Fruit fly (Drosophila melanogaster): ENCODE data around the gene chas.
A peak's percentile ranks its signal among the peaks of the same experiment; 100 is the strongest.

chas gene

DNA sequence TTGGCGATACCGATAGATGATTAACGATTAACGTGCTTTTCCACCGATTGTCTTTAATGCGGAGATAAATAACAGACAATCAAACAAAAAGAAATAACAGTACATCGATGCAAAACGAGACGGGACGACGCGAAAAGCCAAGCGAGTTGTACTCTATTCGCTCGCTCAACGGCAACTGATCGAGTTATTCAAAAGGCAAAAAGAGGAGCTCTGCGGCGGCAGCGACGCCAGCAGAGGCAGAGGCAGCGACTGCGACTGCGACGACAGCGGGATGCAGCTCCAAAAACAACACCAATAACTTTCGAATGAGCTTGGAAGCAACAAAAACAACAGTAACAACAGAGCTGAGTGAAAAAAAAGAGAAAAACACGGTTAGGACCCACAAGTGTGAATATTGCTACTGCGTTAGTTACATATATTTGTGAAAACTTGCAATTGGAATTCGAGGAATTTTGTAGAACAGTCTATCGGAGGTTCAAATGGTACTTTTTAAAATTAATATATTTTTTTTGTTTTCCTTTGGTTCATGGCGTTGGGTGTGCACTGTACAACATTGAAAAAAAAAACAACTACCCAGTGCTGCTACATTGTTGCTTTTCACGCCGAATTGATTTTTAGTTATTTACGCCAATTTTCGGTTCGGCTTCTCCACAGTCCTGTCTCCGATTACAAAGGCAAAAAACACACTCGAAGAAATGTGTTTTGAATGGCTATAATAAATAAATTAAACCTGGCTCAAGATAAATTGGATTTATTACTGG is 15.6 kb downstream of the chas start (continued):
- TF ChIP-seq H2.0 (GFP tag; IDR thresholded peaks at IDR 0.05) (peak; percentile 82), Hr78 (GFP tag; optimal IDR thresholded peaks at IDR 0.05) (no peak), Ets65A (GFP tag) (peak; percentile 72), CG18599 (GFP tag; optimal IDR thresholded peaks at IDR 0.05) (peak; percentile 43), CG2120 (GFP tag; optimal IDR thresholded peaks at IDR 0.05) (peak; percentile 20), pzg (GFP tag; optimal IDR thresholded peaks at IDR 0.05) (no peak), Med (GFP tag) (peak; percentile 83), trem (tag; optimal IDR thresholded peaks at IDR 0.05) (peak; percentile 26), org-1 (GFP tag; optimal IDR thresholded peaks at IDR 0.05) (peak; percentile 21), CG10366 (GFP tag; IDR thresholded peaks at IDR 0.05) (peak; percentile 82), CG15514 (GFP tag; optimal IDR thresholded peaks at IDR 0.05) (peak; percentile 5), ems (GFP tag; optimal IDR thresholded peaks at IDR 0.05) (peak; percentile 39), Pdp1 (GFP tag; optimal IDR thresholded peaks at IDR 0.05) (peak; percentile 32 to 70), HHEX (GFP tag; optimal IDR thresholded peaks at IDR 0.05) (peak; percentile 44), CG17328 (GFP tag; IDR thresholded peaks at IDR 0.05) (peak; percentile 87), CG32772 (GFP tag; IDR thresholded peaks at IDR 0.05) (peak; percentile 90), kay (GFP tag; optimal IDR thresholded peaks at IDR 0.05) (peak; percentile 10), gt (GFP tag; IDR thresholded peaks at IDR 0.05) (peak; percentile 59), Doc3 (GFP tag; IDR thresholded peaks at IDR 0.05; ENCODE audit: partially characterized antibody) (no peak), CG2712 (tag; optimal IDR thresholded peaks at IDR 0.05) (peak; percentile 65), lola (GFP tag; optimal IDR thresholded peaks at IDR 0.05) (peak in 1 of 3 experiments; percentile 42), Ptx1 (GFP tag; IDR thresholded peaks at IDR 0.05) (peak; percentile 89), Hmr (GFP tag; optimal IDR thresholded peaks at IDR 0.05) (peak; percentile 13), sc (optimal IDR thresholded peaks at IDR 0.05) (no peak), sc (GFP tag; optimal IDR thresholded peaks at IDR 0.05) (no peak), danr (GFP tag; IDR thresholded peaks at IDR 0.05) (peak; percentile 56; the same call in 1 of the 2 replicates), CG17612 (GFP tag; IDR thresholded peaks at IDR 0.05) (no peak), CG2889 (GFP tag; IDR thresholded peaks at IDR 0.05) (peak; percentile 49; the same call in 1 of the 3 replicates), jigr1 (GFP tag; IDR thresholded peaks at IDR 0.05) (peak; percentile 58; the same call in 1 of the 3 replicates), CG34376 (GFP tag; optimal IDR thresholded peaks at IDR 0.05) (no peak), oc (tag; optimal IDR thresholded peaks at IDR 0.05) (peak; percentile 6), lov (optimal IDR thresholded peaks at IDR 0.05) (no peak), lov (GFP tag; IDR thresholded peaks at IDR 0.05) (no peak), sisA (GFP tag; IDR thresholded peaks at IDR 0.05) (peak; percentile 88), run (tag; optimal IDR thresholded peaks at IDR 0.05) (peak; percentile 16), Dip3 (GFP tag; optimal IDR thresholded peaks at IDR 0.05) (peak; percentile 3), CG17359 (tag; optimal IDR thresholded peaks at IDR 0.05) (peak; percentile 83), Atf6 (GFP tag; IDR thresholded peaks at IDR 0.05) (peak; percentile 60; the same call in 1 of the 2 replicates), CG8388 (GFP tag; optimal IDR thresholded peaks at IDR 0.05) (peak; percentile 46), Mad (GFP tag; optimal IDR thresholded peaks at IDR 0.05) (peak; percentile 2), CG11247 (GFP tag; IDR thresholded peaks at IDR 0.05) (peak; percentile 66), lab (GFP tag; optimal IDR thresholded peaks at IDR 0.05) (peak; percentile 68), ssp (GFP tag; IDR thresholded peaks at IDR 0.05) (peak; percentile 67), sd (tag; optimal IDR thresholded peaks at IDR 0.05) (peak; percentile 1), BtbVII (GFP tag; optimal IDR thresholded peaks at IDR 0.05) (peak; percentile 34), CG5953 (GFP tag; IDR thresholded peaks at IDR 0.05) (peak; percentile 83), CG4360 (GFP tag; IDR thresholded peaks at IDR 0.05) (peak; percentile 57), Xbp1 (GFP tag; optimal IDR thresholded peaks at IDR 0.05) (peak; percentile 66), B-H2 (GFP tag; optimal IDR thresholded peaks at IDR 0.05) (no peak)

Data from whole organism, embryonic.